Worm (Caenorhabditis elegans) whole organism, midembryonic: ENCODE measurements around the gene srw-16.
"Not testable (repeated sequence)": the region's sequence is repeated elsewhere in the genome, so short reads cannot be mapped to it uniquely, and the experiment has no call there.

Experiments
- T22C8.4 ChIP-seq: fragments of 200-800 bp; sonication (Bioruptor generic); IDR thresholded peaks from 2 replicates; pipeline ENCODE4 v1.3.6; 2022; ENCODE audit warnings: missing genetic modification characterization, missing compliant biosample characterization
- cog-1 ChIP-seq: sonication (generic microtip); optimal IDR thresholded peaks from 2 replicates; lab custom pipeline; 2016; ENCODE audit warnings: missing genetic modification characterization, missing compliant biosample characterization
- flt-1 ChIP-seq: fragments of 200-800 bp; sonication (Bioruptor generic); IDR thresholded peaks from 2 replicates; pipeline ENCODE4 v1.3.6; 2022; ENCODE audit warnings: missing genetic modification characterization, missing compliant biosample characterization
- klf-2 ChIP-seq: fragments of 200-800 bp; sonication (Bioruptor generic); conservative IDR thresholded peaks from 2 replicates; pipeline ENCODE4 v1.3.6; 2022; ENCODE audit warnings: missing genetic modification reagents, missing genetic modification characterization, missing compliant biosample characterization
- med-1 ChIP-seq: sonication (generic microtip); optimal IDR thresholded peaks from 2 replicates; lab custom pipeline; 2017; ENCODE audit warnings: missing genetic modification characterization, mild to moderate bottlenecking, missing compliant biosample characterization, antibody characterized with exemption, missing genetic modification reagents; ENCODE audit not compliant: insufficient read depth
- ref-1 ChIP-seq: fragments of 200-800 bp; sonication (Bioruptor generic); conservative IDR thresholded peaks from 2 replicates; pipeline ENCODE4 v1.3.6; 2022; ENCODE audit warnings: missing genetic modification reagents, missing genetic modification characterization, missing compliant biosample characterization
- tab-1 ChIP-seq: fragments of 200-800 bp; sonication (Bioruptor generic); IDR thresholded peaks from 2 replicates; pipeline ENCODE4 v1.3.6; 2022; ENCODE audit warnings: missing genetic modification characterization, missing compliant biosample characterization
- ztf-23 ChIP-seq: fragments of 200-800 bp; sonication (Bioruptor generic); IDR thresholded peaks from 2 replicates; pipeline ENCODE4 v1.3.6; 2022; ENCODE audit warnings: missing genetic modification reagents, missing genetic modification characterization, missing compliant biosample characterization
- ztf-29 ChIP-seq: fragments of 200-800 bp; sonication (Bioruptor generic); IDR thresholded peaks from 2 replicates; pipeline ENCODE4 v1.3.6; 2022; ENCODE audit warnings: missing genetic modification reagents, missing genetic modification characterization, missing compliant biosample characterization

srw-16 gene

DNA sequence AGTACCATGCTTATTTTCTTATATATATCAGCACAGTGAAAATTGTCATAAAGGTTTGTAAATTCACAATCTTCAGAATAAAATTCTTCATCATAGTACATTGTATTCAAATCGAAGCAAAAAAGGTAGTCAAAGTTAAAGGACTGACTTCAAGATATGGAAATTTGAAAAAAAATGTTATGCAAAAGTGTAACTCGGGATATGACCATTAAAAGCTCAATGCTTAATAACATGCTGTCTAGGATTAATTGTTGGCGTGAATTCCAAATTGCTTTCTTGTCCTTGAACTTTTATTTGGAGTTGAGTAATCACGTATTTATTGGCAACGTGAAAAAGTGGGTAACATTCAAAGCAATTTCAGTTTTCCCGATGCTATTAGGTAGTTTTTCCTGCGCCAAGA is at the start of gene srw-16:
TSS of gene srw-16 (minus strand) at position 101 of the 400 bp plus-strand sequence.
- TF ChIP-seq ztf-29 (GFP tag; lab: Robert Waterston, UW) (no peak), flt-1 (GFP tag; lab: Robert Waterston, UW) (no peak), cog-1 (tag; lab: Kevin White, UChicago) (no peak), tab-1 (GFP tag; lab: Robert Waterston, UW) (no peak), med-1 (GFP tag; lab: Kevin White, UChicago) (no peak)

DNA sequence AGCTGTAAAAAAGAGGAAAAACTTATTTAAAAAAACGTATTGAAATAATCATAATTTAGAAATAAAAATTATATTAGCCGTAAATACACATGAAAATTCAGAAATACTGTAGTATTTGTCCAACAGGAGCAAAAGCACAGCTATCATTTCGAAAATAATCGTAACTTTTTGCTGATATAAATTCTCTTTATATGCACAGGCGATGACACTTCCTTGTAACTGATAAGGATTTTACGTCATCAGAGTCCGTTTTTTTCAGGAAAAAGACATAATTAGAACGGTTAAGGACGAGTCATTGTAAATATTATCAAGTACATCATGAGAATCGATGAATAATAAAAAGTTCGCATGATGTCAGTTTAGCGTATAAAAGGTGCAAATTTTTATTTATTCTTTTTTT is 48.8 kb upstream of the srw-16 start:
- TF ChIP-seq klf-2: no peak
- TF ChIP-seq ztf-29 (GFP tag; lab: Robert Waterston, UW): no peak
- TF ChIP-seq T22C8.4 (GFP tag; lab: Robert Waterston, UW): no peak
- TF ChIP-seq ztf-23 (GFP tag; lab: Robert Waterston, UW): no peak
- TF ChIP-seq cog-1 (tag; lab: Kevin White, UChicago): no peak
- no peak for TF ChIP-seq med-1 (GFP tag; lab: Kevin White, UChicago)
- no peak for TF ChIP-seq ref-1 (GFP tag; lab: Robert Waterston, UW)
- TF ChIP-seq tab-1 (GFP tag; lab: Robert Waterston, UW): no peak
- no peak for TF ChIP-seq flt-1 (GFP tag; lab: Robert Waterston, UW)

DNA sequence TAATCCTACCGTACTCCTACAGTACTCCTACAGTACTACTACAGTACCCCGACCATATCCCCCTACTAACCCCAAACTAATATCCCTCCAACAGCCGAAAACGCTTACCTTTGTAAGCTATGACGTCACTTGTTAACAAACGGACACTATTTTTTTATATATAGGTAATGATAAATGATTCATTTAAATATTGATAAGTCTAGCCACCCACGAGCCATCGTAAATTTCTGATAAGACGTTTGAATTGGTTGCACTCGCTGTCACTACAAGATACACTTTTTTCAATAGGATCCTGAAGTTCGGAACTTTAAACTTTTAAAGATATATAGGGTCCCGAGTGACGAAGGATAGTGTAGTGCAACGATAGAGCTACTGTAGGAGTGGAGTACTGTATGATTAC is 48.0 kb upstream of the srw-16 start, which contains the start of gene nhr-247:
TSS of gene nhr-247 (plus strand) at position 330 of the 400 bp plus-strand sequence.
- not testable (repeated sequence) for TF ChIP-seq T22C8.4 (GFP tag; lab: Robert Waterston, UW); klf-2; cog-1 (tag; lab: Kevin White, UChicago)

DNA sequence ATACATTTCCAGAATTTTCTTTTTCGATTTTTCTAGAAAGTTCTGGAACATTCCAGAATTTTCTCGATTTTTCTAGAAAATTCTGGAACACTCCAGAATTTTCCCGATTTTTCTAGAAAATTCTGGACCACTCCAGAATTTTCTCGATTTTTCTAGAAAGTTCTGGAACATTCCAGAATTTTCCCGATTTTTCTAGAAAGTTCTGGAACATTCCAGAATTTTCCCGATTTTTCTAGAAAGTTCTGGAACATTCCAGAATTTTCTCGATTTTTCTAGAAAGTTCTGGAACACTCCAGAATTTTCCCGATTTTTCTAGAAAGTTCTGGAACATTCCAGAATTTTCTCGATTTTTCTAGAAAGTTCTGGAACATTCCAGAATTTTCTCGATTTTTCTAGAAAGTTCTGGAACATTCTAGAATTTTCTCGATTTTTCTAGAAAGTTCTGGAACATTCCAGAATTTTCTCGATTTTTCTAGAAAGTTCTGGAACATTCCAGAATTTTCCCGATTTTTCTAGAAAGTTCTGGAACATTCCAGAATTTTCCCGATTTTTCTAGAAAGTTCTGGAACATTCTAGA is 46.2 kb upstream of the srw-16 start:
- peak; percentile 84 for TF ChIP-seq flt-1 (GFP tag; lab: Robert Waterston, UW)

DNA sequence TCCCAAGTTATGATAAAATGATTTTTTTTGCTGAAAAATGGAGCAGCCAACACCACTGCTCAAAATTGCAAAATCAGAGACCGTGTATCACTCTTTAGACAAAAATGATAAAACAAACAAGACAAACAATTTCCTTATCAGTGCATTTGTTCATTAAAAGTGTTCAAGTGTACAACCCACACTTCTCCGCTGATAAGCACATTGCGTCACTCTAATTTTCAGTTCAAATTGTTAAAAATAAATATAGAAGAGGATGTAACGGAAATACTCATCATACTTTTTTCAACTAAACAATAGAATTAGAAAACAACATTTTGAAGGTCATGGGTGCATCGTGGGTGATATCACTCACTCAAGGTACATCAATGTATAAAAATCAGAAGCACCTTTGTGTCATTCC is 44.0 kb upstream of the srw-16 start, which contains the start of gene nhr-291:
TSS of gene nhr-291 (plus strand) at position 324 of the 400 bp plus-strand sequence.
- no peak for TF ChIP-seq ref-1 (GFP tag; lab: Robert Waterston, UW)
- TF ChIP-seq cog-1 (tag; lab: Kevin White, UChicago): no peak
- TF ChIP-seq tab-1 (GFP tag; lab: Robert Waterston, UW): no peak
- no peak for TF ChIP-seq T22C8.4 (GFP tag; lab: Robert Waterston, UW)
- TF ChIP-seq flt-1 (GFP tag; lab: Robert Waterston, UW): no peak
- TF ChIP-seq med-1 (GFP tag; lab: Kevin White, UChicago): no peak
- TF ChIP-seq klf-2: no peak
- no peak for TF ChIP-seq ztf-29 (GFP tag; lab: Robert Waterston, UW)
- no peak for TF ChIP-seq ztf-23 (GFP tag; lab: Robert Waterston, UW)

DNA sequence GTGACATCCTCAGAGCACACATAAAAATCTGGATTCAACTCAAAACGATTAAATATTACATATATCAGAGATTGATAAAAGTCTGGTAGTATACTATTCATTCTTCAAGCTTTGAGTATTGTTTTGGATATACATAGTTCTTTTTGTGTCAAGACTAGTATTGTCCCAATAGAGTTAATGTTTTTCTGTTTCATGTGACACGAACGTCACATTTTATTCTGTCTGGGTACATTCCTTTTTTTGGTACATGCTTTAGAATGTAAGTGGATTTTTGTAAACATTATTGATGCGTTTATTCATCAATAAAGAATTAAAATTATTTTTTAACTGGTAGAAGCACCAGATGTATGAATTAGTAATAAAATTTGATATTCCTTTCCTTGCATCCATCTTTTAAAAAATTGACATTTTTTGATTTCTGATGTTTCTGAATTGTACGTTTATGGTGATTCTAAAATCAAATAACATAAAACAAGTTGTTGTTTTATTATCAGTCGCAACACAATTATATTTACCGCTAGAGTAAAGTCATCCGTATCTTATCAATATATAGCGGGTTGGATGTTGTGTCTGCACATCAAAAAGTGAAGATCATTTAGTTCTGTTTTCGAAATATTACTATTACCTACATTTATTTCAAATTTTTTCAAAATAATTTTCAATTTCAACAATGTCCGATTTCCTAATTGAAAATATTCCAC is 41.3 kb upstream of the srw-16 start, which contains the start of the genes srt-22 and nhr-246:
TSS of gene srt-22 (minus strand) at position 101 of the 701 bp plus-strand sequence.
TSS of gene nhr-246 (plus strand) at position 651 of the 701 bp plus-strand sequence.
- no peak for TF ChIP-seq T22C8.4 (GFP tag; lab: Robert Waterston, UW)
- TF ChIP-seq med-1 (GFP tag; lab: Kevin White, UChicago): no peak
- TF ChIP-seq flt-1 (GFP tag; lab: Robert Waterston, UW): no peak
- TF ChIP-seq klf-2: no peak
- no peak for TF ChIP-seq cog-1 (tag; lab: Kevin White, UChicago)
- no peak for TF ChIP-seq tab-1 (GFP tag; lab: Robert Waterston, UW)
- TF ChIP-seq ztf-29 (GFP tag; lab: Robert Waterston, UW): no peak

DNA sequence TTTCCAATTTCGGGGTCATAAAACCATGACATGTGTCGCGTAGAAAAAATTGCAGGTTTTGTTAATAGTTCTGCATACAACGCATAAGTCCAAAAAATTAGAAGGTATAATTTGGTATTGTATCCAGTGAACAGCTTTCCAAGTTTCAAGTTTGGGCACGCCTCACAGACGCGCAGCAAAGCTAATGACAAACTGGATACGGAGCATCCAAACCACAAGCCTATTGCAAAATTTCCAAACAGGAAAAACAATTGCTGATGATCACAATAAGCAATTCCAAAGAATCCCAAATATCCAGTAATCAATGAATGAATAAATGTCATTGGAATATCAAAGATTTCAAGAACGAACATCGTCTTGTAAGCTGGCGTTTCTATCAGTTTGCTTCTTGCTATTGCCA is 38.9 kb upstream of the srw-16 start:
- TF ChIP-seq T22C8.4 (GFP tag; lab: Robert Waterston, UW): no peak
- no peak for TF ChIP-seq ref-1 (GFP tag; lab: Robert Waterston, UW)
- no peak for TF ChIP-seq flt-1 (GFP tag; lab: Robert Waterston, UW)
- no peak for TF ChIP-seq ztf-23 (GFP tag; lab: Robert Waterston, UW)

DNA sequence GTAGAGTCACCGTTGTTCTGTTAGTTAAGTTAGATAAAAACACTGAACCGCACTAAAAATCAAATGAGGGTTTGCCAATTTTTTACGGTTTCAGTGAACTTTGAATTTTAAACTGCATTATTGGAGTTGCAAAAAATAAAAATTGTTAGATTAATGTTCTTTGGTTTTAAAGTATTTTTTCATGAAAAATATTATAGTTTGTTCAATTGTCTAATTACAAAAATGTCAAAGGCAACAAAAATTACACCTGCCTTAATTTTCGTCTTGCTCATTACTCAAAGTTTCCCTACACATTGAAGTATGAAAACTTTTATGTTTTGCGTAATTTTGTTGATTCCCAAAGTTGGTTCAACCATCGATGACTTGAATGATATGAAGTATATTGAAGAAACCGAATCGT is 36.1 kb upstream of the srw-16 start, which contains the start of gene irld-62:
TSS of gene irld-62 (plus strand) at position 301 of the 400 bp plus-strand sequence.
- TF ChIP-seq ref-1 (GFP tag; lab: Robert Waterston, UW): no peak
- TF ChIP-seq klf-2: no peak
- TF ChIP-seq med-1 (GFP tag; lab: Kevin White, UChicago): no peak
- no peak for TF ChIP-seq ztf-23 (GFP tag; lab: Robert Waterston, UW)
- no peak for TF ChIP-seq T22C8.4 (GFP tag; lab: Robert Waterston, UW)
- no peak for TF ChIP-seq cog-1 (tag; lab: Kevin White, UChicago)
- no peak for TF ChIP-seq ztf-29 (GFP tag; lab: Robert Waterston, UW)
- no peak for TF ChIP-seq tab-1 (GFP tag; lab: Robert Waterston, UW)
- no peak for TF ChIP-seq flt-1 (GFP tag; lab: Robert Waterston, UW)

DNA sequence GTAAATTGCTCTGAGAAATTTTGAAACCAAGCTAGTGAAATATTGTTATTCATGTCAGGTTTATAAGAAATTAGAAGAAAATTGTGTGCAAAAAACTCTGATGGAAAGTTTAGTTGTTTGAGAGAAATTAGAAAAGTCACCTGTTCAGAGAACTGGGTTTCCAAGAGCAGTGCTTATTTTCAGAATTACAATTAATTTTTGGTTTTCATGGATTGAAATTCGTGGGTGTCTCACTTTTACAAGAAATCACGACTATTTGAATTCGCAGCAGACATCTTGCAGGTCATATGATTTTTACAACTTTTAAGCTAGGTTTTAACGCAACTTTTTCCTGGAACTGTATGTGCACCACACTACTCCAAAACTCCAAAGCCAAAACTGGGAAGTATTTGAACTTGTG is 34.4 kb upstream of the srw-16 start, which contains the start of gene srz-10:
TSS of gene srz-10 (minus strand) at position 88 of the 400 bp plus-strand sequence.
- TF ChIP-seq cog-1 (tag; lab: Kevin White, UChicago) (no peak), ztf-29 (GFP tag; lab: Robert Waterston, UW) (no peak), ztf-23 (GFP tag; lab: Robert Waterston, UW) (no peak), flt-1 (GFP tag; lab: Robert Waterston, UW) (no peak), tab-1 (GFP tag; lab: Robert Waterston, UW) (no peak), med-1 (GFP tag; lab: Kevin White, UChicago) (no peak)
